Worm (Caenorhabditis elegans) whole organism, L4 larva: ENCODE results near the gene T19H12.3.
"Not testable (repeated sequence)": the region's sequence is repeated elsewhere in the genome, so short reads cannot be mapped to it uniquely, and the experiment has no call there.

Experiments
- ama-1 ChIP-seq: fragments of 150-350 bp; optimal IDR thresholded peaks from 2 replicates; lab custom pipeline; 2014; ENCODE audit warnings: inconsistent platforms, mixed read lengths
- duxl-1 ChIP-seq: sonication (generic microtip); optimal IDR thresholded peaks from 2 replicates; lab custom pipeline; 2016; ENCODE audit warnings: mild to moderate bottlenecking, missing genetic modification characterization, moderate library complexity, missing compliant biosample characterization; ENCODE audit not compliant: poor library complexity
- dve-1 ChIP-seq: sonication (generic microtip); optimal IDR thresholded peaks from 2 replicates; lab custom pipeline; 2017; ENCODE audit warnings: antibody characterized with exemption, mild to moderate bottlenecking, missing genetic modification characterization, missing compliant biosample characterization; ENCODE audit not compliant: insufficient read depth
- lin-38 ChIP-seq: fragments of 200-800 bp; sonication (Bioruptor generic); IDR thresholded peaks from 2 replicates; pipeline ENCODE4 v1.3.6; 2022; ENCODE audit warnings: missing genetic modification reagents, missing genetic modification characterization, missing compliant biosample characterization
- nhr-6 ChIP-seq: fragments of 150-350 bp; optimal IDR thresholded peaks from 2 replicates; lab custom pipeline; 2014; ENCODE audit warnings: missing biosample characterization, missing genetic modification characterization
- nhr-76 ChIP-seq: fragments of 150-350 bp; optimal IDR thresholded peaks from 2 replicates; lab custom pipeline; 2014; ENCODE audit warnings: missing biosample characterization, missing genetic modification characterization
- nhr-77 ChIP-seq: fragments of 150-350 bp; optimal IDR thresholded peaks from 2 replicates; lab custom pipeline; 2014; ENCODE audit warnings: missing biosample characterization, missing genetic modification characterization
- ztf-11 ChIP-seq: fragments of 150-350 bp; optimal IDR thresholded peaks from 2 replicates; lab custom pipeline; 2014; ENCODE audit warnings: missing biosample characterization, missing genetic modification characterization

DNA sequence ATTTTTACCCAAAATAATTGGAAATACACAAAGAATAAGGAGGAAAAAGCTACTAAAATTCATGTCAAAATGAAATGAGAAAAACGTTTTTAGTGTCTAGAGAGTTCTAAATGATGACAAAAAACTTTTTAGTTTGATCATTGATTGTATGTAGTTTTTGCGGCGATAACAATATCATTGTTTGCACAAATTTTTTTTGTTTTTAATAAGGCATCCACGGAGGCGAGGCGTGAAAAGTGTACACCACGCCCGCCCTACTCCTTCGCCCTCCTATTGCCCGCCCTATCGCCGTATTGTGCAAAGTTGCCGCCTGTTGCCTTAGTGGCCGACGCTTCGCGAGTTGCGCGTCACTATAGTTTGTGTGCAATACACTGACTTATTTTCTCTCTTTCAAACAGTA lies 14.5 kb downstream of the T19H12.3 start, which contains the start of gene ugt-10:
- TF ChIP-seq ama-1 (lab: Kevin White, UChicago); ztf-11; nhr-77 (tag; lab: Kevin White, UChicago); duxl-1 (tag; lab: Kevin White, UChicago); nhr-6; nhr-76 (tag; lab: Kevin White, UChicago); lin-38 (GFP tag; lab: Robert Waterston, UW); dve-1 (tag; lab: Kevin White, UChicago): not testable (repeated sequence)
